Worm (Caenorhabditis elegans): ENCODE results near the gene lhfp-4.

DNA sequence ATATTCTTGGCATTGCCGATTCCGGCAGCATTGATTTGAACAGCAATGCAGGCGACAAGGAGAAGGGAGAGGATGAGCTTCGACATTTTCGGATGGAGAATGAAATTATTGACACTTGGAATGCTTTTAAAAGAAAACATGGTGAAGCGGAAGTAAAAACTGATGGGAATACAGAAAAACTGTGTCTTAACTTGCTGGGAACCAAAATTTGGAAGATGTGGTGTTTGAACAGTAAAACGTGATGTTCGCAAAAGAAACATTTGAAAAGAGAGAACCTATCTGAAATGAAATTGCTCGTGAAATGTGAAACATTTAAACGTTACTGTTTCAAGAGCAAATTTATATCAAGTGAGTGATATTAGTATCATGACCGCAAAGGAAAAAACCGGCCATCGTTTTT is 10.7 kb upstream of the lhfp-4 start, which contains the start of gene F26D10.13:
- TF ChIP-seq ama-1 (optimal IDR thresholded peaks at IDR 0.05) (no peak), tra-4 (tag; optimal IDR thresholded peaks at IDR 0.05) (no peak), aly-1 (tag; optimal IDR thresholded peaks at IDR 0.05) (no peak), flt-1 (GFP tag; IDR thresholded peaks at IDR 0.05) (no peak), hmbx-1 (tag; optimal IDR thresholded peaks at IDR 0.05) (no peak), ets-7 (tag; optimal IDR thresholded peaks at IDR 0.05) (no peak), hmg-4 (GFP tag; optimal IDR thresholded peaks at IDR 0.05) (no peak), scrt-1 (GFP tag; IDR thresholded peaks at IDR 0.05) (no peak), ceh-36 (tag; optimal IDR thresholded peaks at IDR 0.05) (no peak)
